Worm (Caenorhabditis elegans): ENCODE results near the gene T28D9.11.

DNA sequence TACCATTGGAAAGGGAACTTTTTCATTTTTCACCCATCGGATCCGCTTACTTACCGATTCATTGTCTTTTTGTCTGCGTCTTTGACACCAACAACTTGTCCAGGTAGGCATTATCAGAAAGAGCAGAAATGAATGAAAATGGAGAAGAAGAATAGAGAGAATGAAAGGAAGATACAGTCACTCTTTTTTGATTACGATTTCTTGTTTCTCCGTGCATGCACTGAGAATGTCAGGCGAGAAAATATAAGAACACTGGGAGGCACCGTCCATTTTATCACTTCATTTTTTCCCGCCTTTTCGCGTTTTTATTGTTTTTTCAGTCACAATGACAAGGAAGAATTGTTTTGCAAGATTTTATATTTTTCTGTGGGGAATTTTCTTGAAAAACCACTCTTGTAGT, 22.5 kb downstream of the T28D9.11 start:
- TF ChIP-seq F37D6.2 (tag; optimal IDR thresholded peaks at IDR 0.05) (no peak), unc-62 (GFP tag; optimal IDR thresholded peaks at IDR 0.05 in 1 of 2) (no peak), unc-62 (tag; optimal IDR thresholded peaks at IDR 0.05) (no peak), nhr-28 (tag; optimal IDR thresholded peaks at IDR 0.05) (peak; percentile 34), lin-15B (tag; optimal IDR thresholded peaks at IDR 0.05) (no peak)
